Worm (Caenorhabditis elegans): Measurements from ENCODE around the gene F20C5.5.

ce11 chrIV:8816617-8817016, 47.2 kb upstream of the F20C5.5 start:
- TF ChIP-seq hlh-8 (tag; optimal IDR thresholded peaks at IDR 0.05) = no peak
- TF ChIP-seq nfya-1 (tag; optimal IDR thresholded peaks at IDR 0.05) = no peak
- TF ChIP-seq pag-3 (tag; optimal IDR thresholded peaks at IDR 0.05; ENCODE audit: borderline replicate concordance) = no peak
- TF ChIP-seq unc-3 (GFP tag; conservative IDR thresholded peaks at IDR 0.05) = no peak
- TF ChIP-seq unc-3 (tag; optimal IDR thresholded peaks at IDR 0.05) = no peak

Measured in whole organism, late embryonic.